Fruit fly (Drosophila melanogaster): ENCODE results near the gene CG43999.

The CG43999 gene

DNA sequence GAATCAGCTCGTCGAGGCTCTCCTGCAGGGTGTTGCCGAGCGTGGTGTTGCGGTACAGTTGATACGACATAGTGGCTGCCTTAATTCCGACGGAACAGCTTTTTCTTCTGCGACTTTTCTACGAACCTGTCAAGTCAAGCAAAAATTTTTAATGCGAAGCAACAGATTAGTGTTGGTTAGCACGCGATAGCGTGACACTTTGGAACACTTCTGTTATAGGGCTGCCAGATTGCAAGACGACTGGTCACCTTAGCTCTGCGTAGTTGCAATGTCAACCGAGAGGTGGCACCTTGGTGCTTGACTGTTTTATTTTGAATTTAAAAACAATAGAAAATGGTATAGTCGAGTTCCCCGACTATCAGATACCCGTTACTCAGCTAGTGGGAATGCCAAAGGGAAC is 37.9 kb downstream of the CG43999 start, which contains the start of gene TfIIA-S:
TfIIA-S (minus strand) TSS at position 175 of the 400 bp plus-strand sequence.
- no peak for TF ChIP-seq Smox (GFP tag; optimal IDR thresholded peaks at IDR 0.05)
- no peak for TF ChIP-seq fkh (GFP tag; optimal IDR thresholded peaks at IDR 0.05)
- no peak for TF ChIP-seq CG8119 (GFP tag; IDR thresholded peaks at IDR 0.05)
- no peak for TF ChIP-seq Met (GFP tag; optimal IDR thresholded peaks at IDR 0.05)
- no peak for TF ChIP-seq CG11762 (GFP tag; optimal IDR thresholded peaks at IDR 0.05; ENCODE audit: insufficient read depth)
- TF ChIP-seq svp (GFP tag) = no peak
- peak in 1 of 2 experiments; percentile 25 for TF ChIP-seq ss (GFP tag; optimal IDR thresholded peaks at IDR 0.05)
- TF ChIP-seq Ets96B (tag; optimal IDR thresholded peaks at IDR 0.05) = no peak
- TF ChIP-seq Sox14 (GFP tag; optimal IDR thresholded peaks at IDR 0.05) = peak; percentile 57
- TF ChIP-seq Ets21C (GFP tag; optimal IDR thresholded peaks at IDR 0.05) = peak; percentile 56
- TF ChIP-seq Hr4 (GFP tag; optimal IDR thresholded peaks at IDR 0.05) = no peak
- no peak for TF ChIP-seq Blimp-1 (GFP tag; optimal IDR thresholded peaks at IDR 0.05)
- peak; percentile 59 for TF ChIP-seq Eip78C (GFP tag)
- peak; percentile 71 for TF ChIP-seq lz (GFP tag; optimal IDR thresholded peaks at IDR 0.05)
- no peak for TF ChIP-seq fd59A (GFP tag; optimal IDR thresholded peaks at IDR 0.05)
- no peak for TF ChIP-seq CG6276 (GFP tag; optimal IDR thresholded peaks at IDR 0.05)
- no peak for TF ChIP-seq CG16779 (tag; optimal IDR thresholded peaks at IDR 0.05)
- no peak for TF ChIP-seq Sox102F (GFP tag; optimal IDR thresholded peaks at IDR 0.05)
- TF ChIP-seq pdm3 (GFP tag; optimal IDR thresholded peaks at IDR 0.05) = no peak
- TF ChIP-seq dac (GFP tag; optimal IDR thresholded peaks at IDR 0.05) = no peak
- no peak for TF ChIP-seq eg (GFP tag; IDR thresholded peaks at IDR 0.05)
- peak; percentile 29 for TF ChIP-seq CG6854 (GFP tag; optimal IDR thresholded peaks at IDR 0.05)
- peak; percentile 63 for TF ChIP-seq Hr39 (GFP tag; optimal IDR thresholded peaks at IDR 0.05)
- TF ChIP-seq acj6 (GFP tag; optimal IDR thresholded peaks at IDR 0.05) = no peak
- no peak for TF ChIP-seq spab (GFP tag; optimal IDR thresholded peaks at IDR 0.05)
- no peak for TF ChIP-seq topi (GFP tag; optimal IDR thresholded peaks at IDR 0.05)
- TF ChIP-seq CG10669 (GFP tag; optimal IDR thresholded peaks at IDR 0.05) = no peak
- peak; percentile 55 for TF ChIP-seq CG10631 (GFP tag; optimal IDR thresholded peaks at IDR 0.05)
- TF ChIP-seq Lpt (GFP tag; optimal IDR thresholded peaks at IDR 0.05) = no peak
- TF ChIP-seq salr (GFP tag; optimal IDR thresholded peaks at IDR 0.05) = peak in 1 of 2 experiments; percentile 34
- no peak for TF ChIP-seq dsx (GFP tag; optimal IDR thresholded peaks at IDR 0.05; ENCODE audit: poor library complexity, severe bottlenecking)
- no peak for TF ChIP-seq CG9139 (GFP tag; optimal IDR thresholded peaks at IDR 0.05)
- peak; percentile 27 for TF ChIP-seq Sox15 (GFP tag; optimal IDR thresholded peaks at IDR 0.05)
- TF ChIP-seq CG8319 (GFP tag; optimal IDR thresholded peaks at IDR 0.05) = no peak
- TF ChIP-seq achi (GFP tag; optimal IDR thresholded peaks at IDR 0.05) = peak; percentile 64
- no peak for TF ChIP-seq CG7368 (GFP tag; optimal IDR thresholded peaks at IDR 0.05)
- TF ChIP-seq cyc (GFP tag; optimal IDR thresholded peaks at IDR 0.05) = peak; percentile 74
- no peak for TF ChIP-seq fd85E (GFP tag; optimal IDR thresholded peaks at IDR 0.05)
- no peak for TF ChIP-seq CG8632 (GFP tag; optimal IDR thresholded peaks at IDR 0.05)
- peak; percentile 71 for TF ChIP-seq CG3919 (GFP tag; optimal IDR thresholded peaks at IDR 0.05)
- TF ChIP-seq CG11902 (GFP tag; optimal IDR thresholded peaks at IDR 0.05) = peak; percentile 51
- no peak for TF ChIP-seq net (GFP tag; optimal IDR thresholded peaks at IDR 0.05)
- TF ChIP-seq CG1621 (tag; optimal IDR thresholded peaks at IDR 0.05) = peak; percentile 65
- TF ChIP-seq CG31627 (GFP tag; optimal IDR thresholded peaks at IDR 0.05) = peak; percentile 82
- TF ChIP-seq CG34406 (GFP tag; optimal IDR thresholded peaks at IDR 0.05) = no peak
- TF ChIP-seq CG6792 (GFP tag; optimal IDR thresholded peaks at IDR 0.05) = peak; percentile 23
- TF ChIP-seq OdsH (GFP tag; optimal IDR thresholded peaks at IDR 0.05) = no peak
- peak; percentile 71 for TF ChIP-seq esn (GFP tag; optimal IDR thresholded peaks at IDR 0.05)
